Fruit fly (Drosophila melanogaster): ENCODE measurements around the gene TTLL4A.

DNA sequence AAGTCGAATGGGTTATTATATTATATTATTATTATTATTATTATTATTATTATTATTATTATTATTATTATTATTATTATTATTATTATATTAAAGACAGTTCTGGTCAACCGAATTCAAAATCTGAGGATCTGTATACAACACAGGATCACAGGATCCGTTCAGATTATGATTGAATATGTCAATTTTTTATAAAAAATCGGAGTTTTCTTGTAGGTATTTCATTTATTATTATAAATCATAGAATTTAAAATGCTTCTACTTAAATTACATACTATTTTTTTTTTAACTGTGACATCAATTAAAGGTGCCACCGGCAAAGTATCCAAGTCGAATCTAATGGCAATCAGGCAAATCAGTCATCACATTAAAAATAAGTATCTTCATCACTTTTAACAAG is 27.5 kb downstream of the TTLL4A start, which contains the start of gene CG14913:
- TF ChIP-seq EcR (GFP tag; optimal IDR thresholded peaks at IDR 0.05) (no peak), CG8478 (optimal IDR thresholded peaks at IDR 0.05) (no peak), psq (optimal IDR thresholded peaks at IDR 0.05) (no peak), usp (GFP tag; optimal IDR thresholded peaks at IDR 0.05) (no peak), Dll (optimal IDR thresholded peaks at IDR 0.05) (no peak), pan (optimal IDR thresholded peaks at IDR 0.05) (no peak)

All from whole organism.